Worm (Caenorhabditis elegans) whole organism, midembryonic: ENCODE data around the gene cchl-1.

Source experiments
- cog-1 ChIP-seq: sonication (generic microtip); optimal IDR thresholded peaks from 2 replicates; lab custom pipeline; 2016; ENCODE audit warnings: missing genetic modification characterization, missing compliant biosample characterization
- flt-1 ChIP-seq: fragments of 200-800 bp; sonication (Bioruptor generic); IDR thresholded peaks from 2 replicates; pipeline ENCODE4 v1.3.6; 2022; ENCODE audit warnings: missing genetic modification characterization, missing compliant biosample characterization
- klf-2 ChIP-seq: fragments of 200-800 bp; sonication (Bioruptor generic); conservative IDR thresholded peaks from 2 replicates; pipeline ENCODE4 v1.3.6; 2022; ENCODE audit warnings: missing genetic modification reagents, missing genetic modification characterization, missing compliant biosample characterization
- ref-1 ChIP-seq: fragments of 200-800 bp; sonication (Bioruptor generic); conservative IDR thresholded peaks from 2 replicates; pipeline ENCODE4 v1.3.6; 2022; ENCODE audit warnings: missing genetic modification reagents, missing genetic modification characterization, missing compliant biosample characterization
- ztf-23 ChIP-seq: fragments of 200-800 bp; sonication (Bioruptor generic); IDR thresholded peaks from 2 replicates; pipeline ENCODE4 v1.3.6; 2022; ENCODE audit warnings: missing genetic modification reagents, missing genetic modification characterization, missing compliant biosample characterization

DNA sequence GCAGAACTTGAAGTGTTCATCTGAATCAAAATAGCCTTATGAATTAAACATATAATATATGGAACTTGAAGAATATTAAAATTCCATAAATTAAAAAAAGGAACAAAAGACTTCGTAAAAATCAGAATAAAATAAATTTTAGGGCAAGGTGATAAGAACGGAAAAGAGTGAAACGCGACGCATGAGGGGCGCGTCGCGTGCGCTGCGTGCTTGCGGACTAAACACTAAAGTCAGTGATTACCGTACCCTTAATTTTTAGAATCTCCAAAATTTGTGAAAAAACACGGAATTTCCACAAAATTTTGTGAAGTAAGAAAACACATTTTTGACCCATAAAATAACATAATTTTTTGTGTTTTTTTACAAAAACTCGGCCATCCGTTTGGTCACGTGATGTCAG lies 25.0 kb upstream of the cchl-1 start, which contains the start of gene T05B9.1:
- TF ChIP-seq ref-1 (GFP tag; lab: Robert Waterston, UW) (no peak), klf-2 (GFP tag; lab: Robert Waterston, UW) (no peak), ztf-23 (GFP tag; lab: Robert Waterston, UW) (no peak), cog-1 (tag; lab: Kevin White, UChicago) (no peak), flt-1 (GFP tag; lab: Robert Waterston, UW) (no peak)
